Worm (Caenorhabditis elegans) whole organism, L4 larva: ENCODE results near the gene brd-1.

ENCODE experiments used
- F26F4.8 ChIP-seq: fragments of 200-800 bp; sonication (Bioruptor generic); conservative IDR thresholded peaks from 2 replicates; pipeline ENCODE4 v1.3.6; 2022; ENCODE audit warnings: missing genetic modification characterization, missing compliant biosample characterization
- T20F7.1 ChIP-seq: fragments of 200-800 bp; sonication (Bioruptor generic); optimal IDR thresholded peaks from 2 replicates; lab custom pipeline; 2018; ENCODE audit warnings: mild to moderate bottlenecking, missing genetic modification characterization, missing compliant biosample characterization
- aly-2 ChIP-seq: sonication (generic microtip); optimal IDR thresholded peaks from 2 replicates; lab custom pipeline; 2018; ENCODE audit warnings: missing biosample characterization, missing genetic modification characterization
- fos-1 ChIP-seq: fragments of 150-350 bp; optimal IDR thresholded peaks from 2 replicates; lab custom pipeline; 2014; ENCODE audit warnings: missing biosample characterization, missing genetic modification characterization
- lin-13 ChIP-seq: fragments of 150-350 bp; optimal IDR thresholded peaks from 2 replicates; lab custom pipeline; 2014; ENCODE audit warnings: missing biosample characterization, missing genetic modification reagents, missing genetic modification characterization
- mep-1 ChIP-seq: fragments of 150-350 bp; sonication (generic microtip); optimal IDR thresholded peaks from 3 replicates; lab custom pipeline; 2014; ENCODE audit warnings: missing biosample characterization, missing genetic modification characterization
- nhr-28 ChIP-seq: fragments of 150-350 bp; optimal IDR thresholded peaks from 2 replicates; lab custom pipeline; 2014; ENCODE audit warnings: missing biosample characterization, missing genetic modification characterization
- nhr-41 ChIP-seq: fragments of 200-800 bp; sonication (Bioruptor generic); IDR thresholded peaks from 2 replicates; pipeline ENCODE4 v1.3.6; 2022; ENCODE audit warnings: missing genetic modification reagents, missing genetic modification characterization, missing compliant biosample characterization
- nhr-76 ChIP-seq: fragments of 150-350 bp; optimal IDR thresholded peaks from 2 replicates; lab custom pipeline; 2014; ENCODE audit warnings: missing biosample characterization, missing genetic modification characterization
- snpc-4 ChIP-seq: fragments of 150-350 bp; optimal IDR thresholded peaks from 2 replicates; lab custom pipeline; 2014; ENCODE audit warnings: missing biosample characterization, missing genetic modification characterization
- unc-62 ChIP-seq, 3 experiments: fragments of 150-350 bp in 1 of 3; sonication (generic microtip); optimal IDR thresholded peaks in 2 of 3; peaks in 1 of 3; 1 replicate in 1 of 3; 2 replicates in 2 of 3; lab custom pipeline; 2014 to 2017; ENCODE audit warnings: missing biosample characterization in 3 of 3, missing genetic modification characterization in 3 of 3, missing genetic modification reagents in 3 of 3, missing genotype in 1 of 3
- zag-1 ChIP-seq: fragments of 150-350 bp; optimal IDR thresholded peaks from 2 replicates; lab custom pipeline; 2014; ENCODE audit warnings: missing biosample characterization, missing genetic modification characterization

- TF ChIP-seq snpc-4 (no peak), aly-2 (tag; lab: Kevin White, UChicago) (no peak), unc-62 (GFP tag; optimal IDR thresholded peaks at IDR 0.05 in 1 of 2; lab: Kevin White, UChicago) (no peak), unc-62 (tag; optimal IDR thresholded peaks at IDR 0.05; lab: Kevin White, UChicago) (no peak), mep-1 (no peak), nhr-76 (tag; lab: Kevin White, UChicago) (no peak), F26F4.8 (GFP tag; lab: Robert Waterston, UW) (no peak), T20F7.1 (GFP tag; lab: Kevin White, UChicago) (no peak), zag-1 (tag; lab: Kevin White, UChicago) (no peak), fos-1 (tag; lab: Kevin White, UChicago) (no peak), nhr-41 (GFP tag; lab: Robert Waterston, UW) (no peak), lin-13 (GFP tag; lab: Kevin White, UChicago) (no peak), nhr-28 (no peak)
These were observed 2.3 kb upstream of the brd-1 start, which contains the start of gene K04C2.5 for ce11 chrIII:6891560-6891959.
